Worm (Caenorhabditis elegans) whole organism, early embryonic: ENCODE results near the gene vps-60.

Experiments
- B0310.2 ChIP-seq: sonication (generic microtip); optimal IDR thresholded peaks from 2 replicates; lab custom pipeline; 2016; ENCODE audit warnings: mild to moderate bottlenecking, missing genetic modification characterization, missing compliant biosample characterization
- F13C5.2 ChIP-seq: sonication (generic microtip); optimal IDR thresholded peaks from 2 replicates; lab custom pipeline; 2017; ENCODE audit warnings: mild to moderate bottlenecking, missing genetic modification characterization, inconsistent platforms, missing compliant biosample characterization
- aly-1 ChIP-seq: sonication (generic microtip); optimal IDR thresholded peaks from 2 replicates; lab custom pipeline; 2016; ENCODE audit warnings: missing genetic modification characterization, missing compliant biosample characterization
- ama-1 ChIP-seq: fragments of 150-350 bp; optimal IDR thresholded peaks from 2 replicates; lab custom pipeline; 2014
- ceh-13 ChIP-seq: fragments of 200-800 bp; sonication (Bioruptor generic); optimal IDR thresholded peaks from 2 replicates; lab custom pipeline; 2018; ENCODE audit warnings: mild to moderate bottlenecking, missing genetic modification characterization, missing compliant biosample characterization
- ceh-36 ChIP-seq: sonication (generic microtip); optimal IDR thresholded peaks from 2 replicates; lab custom pipeline; 2016; ENCODE audit warnings: missing genetic modification characterization, inconsistent platforms, missing compliant biosample characterization
- ets-7 ChIP-seq: sonication (generic microtip); optimal IDR thresholded peaks from 2 replicates; lab custom pipeline; 2016; ENCODE audit warnings: missing genotype, missing genetic modification characterization, missing compliant biosample characterization
- flt-1 ChIP-seq: fragments of 200-800 bp; sonication (Bioruptor generic); IDR thresholded peaks from 2 replicates; pipeline ENCODE4 v1.3.6; 2022; ENCODE audit warnings: missing genetic modification characterization, missing compliant biosample characterization
- hmbx-1 ChIP-seq: sonication (generic microtip); optimal IDR thresholded peaks from 2 replicates; lab custom pipeline; 2016; ENCODE audit warnings: mild to moderate bottlenecking, missing genetic modification characterization, missing compliant biosample characterization
- hmg-4 ChIP-seq: fragments of 200-800 bp; sonication (Bioruptor generic); optimal IDR thresholded peaks from 2 replicates; lab custom pipeline; 2018; ENCODE audit warnings: mild to moderate bottlenecking, missing genetic modification characterization, missing compliant biosample characterization
- hnd-1 ChIP-seq: sonication (generic microtip); optimal IDR thresholded peaks from 2 replicates; lab custom pipeline; 2016; ENCODE audit warnings: missing genetic modification characterization, missing compliant biosample characterization
- pes-1 ChIP-seq: fragments of 200-800 bp; sonication (Bioruptor generic); IDR thresholded peaks from 2 replicates; pipeline ENCODE4 v1.3.6; 2022; ENCODE audit warnings: missing genetic modification reagents, missing genetic modification characterization, missing compliant biosample characterization
- scrt-1 ChIP-seq: fragments of 200-800 bp; sonication (Bioruptor generic); IDR thresholded peaks from 2 replicates; pipeline ENCODE4 v1.3.6; 2022; ENCODE audit warnings: missing genetic modification characterization, missing compliant biosample characterization
- sea-1 ChIP-seq: fragments of 200-800 bp; sonication (Bioruptor generic); conservative IDR thresholded peaks from 2 replicates; pipeline ENCODE4 v1.3.6; 2022; ENCODE audit warnings: missing genetic modification characterization, missing compliant biosample characterization
- tbx-11 ChIP-seq: fragments of 200-800 bp; sonication (Bioruptor generic); IDR thresholded peaks from 2 replicates; pipeline ENCODE4 v1.3.6; 2022; ENCODE audit warnings: missing genetic modification characterization, missing compliant biosample characterization
- tbx-37 ChIP-seq: fragments of 200-800 bp; sonication (Bioruptor generic); conservative IDR thresholded peaks from 2 replicates; pipeline ENCODE4 v1.3.6; 2022; ENCODE audit warnings: missing genetic modification reagents, missing genetic modification characterization, missing compliant biosample characterization
- tra-4 ChIP-seq: sonication (generic microtip); optimal IDR thresholded peaks from 2 replicates; lab custom pipeline; 2017; ENCODE audit warnings: missing genetic modification characterization, missing compliant biosample characterization

vps-60 gene

ce11 chrV:8629029-8629428 lies 23.1 kb upstream of the vps-60 start, which contains the start of gene F41E6.12:
TSS of gene F41E6.12 (minus strand) at chrV:8629129.
- no peak for TF ChIP-seq hmg-4 (GFP tag; lab: Kevin White, UChicago)
- no peak for TF ChIP-seq F13C5.2
- no peak for TF ChIP-seq ama-1 (lab: Kevin White, UChicago)
- TF ChIP-seq aly-1 (tag; lab: Kevin White, UChicago): no peak
- TF ChIP-seq pes-1 (GFP tag; lab: Robert Waterston, UW): no peak
- TF ChIP-seq scrt-1 (GFP tag; lab: Robert Waterston, UW): no peak
- no peak for TF ChIP-seq B0310.2
- TF ChIP-seq tra-4 (tag; lab: Kevin White, UChicago): no peak
- TF ChIP-seq tbx-37 (GFP tag; lab: Robert Waterston, UW): no peak
- no peak for TF ChIP-seq ets-7 (tag; lab: Kevin White, UChicago)
- no peak for TF ChIP-seq hmbx-1 (tag; lab: Kevin White, UChicago)
- TF ChIP-seq tbx-11 (GFP tag; lab: Robert Waterston, UW): no peak
- no peak for TF ChIP-seq hnd-1 (tag; lab: Kevin White, UChicago)
- TF ChIP-seq ceh-13 (GFP tag; lab: Kevin White, UChicago): no peak
- no peak for TF ChIP-seq flt-1
- no peak for TF ChIP-seq sea-1
- no peak for TF ChIP-seq ceh-36 (tag; lab: Kevin White, UChicago)

ce11 chrV:8627580-8627979 lies 21.7 kb upstream of the vps-60 start:
- TF ChIP-seq hmbx-1 (tag; lab: Kevin White, UChicago) (no peak), ama-1 (lab: Kevin White, UChicago) (no peak), tra-4 (tag; lab: Kevin White, UChicago) (no peak), hnd-1 (tag; lab: Kevin White, UChicago) (no peak), scrt-1 (GFP tag; lab: Robert Waterston, UW) (no peak), hmg-4 (GFP tag; lab: Kevin White, UChicago) (no peak), flt-1 (no peak), F13C5.2 (no peak), pes-1 (GFP tag; lab: Robert Waterston, UW) (no peak), tbx-11 (GFP tag; lab: Robert Waterston, UW) (no peak), B0310.2 (no peak), ets-7 (tag; lab: Kevin White, UChicago) (no peak), aly-1 (tag; lab: Kevin White, UChicago) (no peak), ceh-36 (tag; lab: Kevin White, UChicago) (no peak), tbx-37 (GFP tag; lab: Robert Waterston, UW) (no peak), ceh-13 (GFP tag; lab: Kevin White, UChicago) (no peak), sea-1 (no peak)

ce11 chrV:8626406-8626805 lies 20.5 kb upstream of the vps-60 start:
- TF ChIP-seq ets-7 (tag; lab: Kevin White, UChicago) (no peak), tbx-11 (GFP tag; lab: Robert Waterston, UW) (no peak), F13C5.2 (no peak), aly-1 (tag; lab: Kevin White, UChicago) (no peak), ceh-36 (tag; lab: Kevin White, UChicago) (no peak), tra-4 (tag; lab: Kevin White, UChicago) (no peak), ceh-13 (GFP tag; lab: Kevin White, UChicago) (no peak), scrt-1 (GFP tag; lab: Robert Waterston, UW) (no peak), ama-1 (lab: Kevin White, UChicago) (no peak), sea-1 (no peak), tbx-37 (GFP tag; lab: Robert Waterston, UW) (no peak), hnd-1 (tag; lab: Kevin White, UChicago) (no peak), pes-1 (GFP tag; lab: Robert Waterston, UW) (no peak), hmg-4 (GFP tag; lab: Kevin White, UChicago) (no peak), flt-1 (no peak)

- TF ChIP-seq pes-1 (GFP tag; lab: Robert Waterston, UW) (no peak), tra-4 (tag; lab: Kevin White, UChicago) (no peak), ceh-36 (tag; lab: Kevin White, UChicago) (no peak), tbx-37 (GFP tag; lab: Robert Waterston, UW) (no peak), aly-1 (tag; lab: Kevin White, UChicago) (no peak), tbx-11 (GFP tag; lab: Robert Waterston, UW) (no peak), hmg-4 (GFP tag; lab: Kevin White, UChicago) (no peak), flt-1 (no peak), scrt-1 (GFP tag; lab: Robert Waterston, UW) (no peak), ceh-13 (GFP tag; lab: Kevin White, UChicago) (no peak), B0310.2 (no peak), ama-1 (lab: Kevin White, UChicago) (no peak), hmbx-1 (tag; lab: Kevin White, UChicago) (no peak), ets-7 (tag; lab: Kevin White, UChicago) (no peak), F13C5.2 (no peak), sea-1 (no peak), hnd-1 (tag; lab: Kevin White, UChicago) (no peak)
These were observed 17.8 kb upstream of the vps-60 start, which contains the start of gene F41E6.17 for ce11 chrV:8623754-8624153. TSS of gene F41E6.17 (plus strand) at chrV:8624101.

ce11 chrV:8622314-8622713 lies 16.4 kb upstream of the vps-60 start, which contains the start of gene F41E6.1:
TSS of gene F41E6.1 (plus strand) at chrV:8622614.
- no peak for TF ChIP-seq hmg-4 (GFP tag; lab: Kevin White, UChicago)
- no peak for TF ChIP-seq hnd-1 (tag; lab: Kevin White, UChicago)
- TF ChIP-seq hmbx-1 (tag; lab: Kevin White, UChicago): no peak
- TF ChIP-seq sea-1: no peak
- no peak for TF ChIP-seq aly-1 (tag; lab: Kevin White, UChicago)
- no peak for TF ChIP-seq ets-7 (tag; lab: Kevin White, UChicago)
- no peak for TF ChIP-seq tra-4 (tag; lab: Kevin White, UChicago)
- no peak for TF ChIP-seq ama-1 (lab: Kevin White, UChicago)

- TF ChIP-seq hmg-4 (GFP tag; lab: Kevin White, UChicago) (no peak), tbx-37 (GFP tag; lab: Robert Waterston, UW) (no peak), pes-1 (GFP tag; lab: Robert Waterston, UW) (no peak), tbx-11 (GFP tag; lab: Robert Waterston, UW) (no peak)
These were observed 15.3 kb upstream of the vps-60 start, which contains the start of gene idpc-2 for ce11 chrV:8621213-8621612. TSS of gene idpc-2 (minus strand) at chrV:8621313.

- no peak for TF ChIP-seq hmbx-1 (tag; lab: Kevin White, UChicago)
- no peak for TF ChIP-seq ets-7 (tag; lab: Kevin White, UChicago)
- TF ChIP-seq B0310.2: no peak
- no peak for TF ChIP-seq hmg-4 (GFP tag; lab: Kevin White, UChicago)
- no peak for TF ChIP-seq tra-4 (tag; lab: Kevin White, UChicago)
- no peak for TF ChIP-seq pes-1 (GFP tag; lab: Robert Waterston, UW)
- no peak for TF ChIP-seq F13C5.2
- TF ChIP-seq hnd-1 (tag; lab: Kevin White, UChicago): no peak
- TF ChIP-seq scrt-1 (GFP tag; lab: Robert Waterston, UW): no peak
- TF ChIP-seq ceh-36 (tag; lab: Kevin White, UChicago): no peak
- TF ChIP-seq flt-1: no peak
These were observed 12.8 kb upstream of the vps-60 start, which contains the start of gene grd-5 for ce11 chrV:8618738-8619137. TSS of gene grd-5 (plus strand) at chrV:8619032.
